Fruit fly (Drosophila melanogaster) whole organism, embryonic: ENCODE measurements around the gene Non3.

Source experiments
- fd96Cb ChIP-seq: fragments of 200-800 bp; sonication (Bioruptor generic); optimal IDR thresholded peaks from 2 replicates; lab custom pipeline; 2018; ENCODE audit warnings: missing biosample characterization, mild to moderate bottlenecking, missing genetic modification characterization, moderate library complexity
- gcm ChIP-seq: fragments of 200-800 bp; sonication (Bioruptor generic); optimal IDR thresholded peaks from 2 replicates; lab custom pipeline; 2019; ENCODE audit warnings: missing biosample characterization, mild to moderate bottlenecking, missing genetic modification characterization, moderate library complexity
- gcm2 ChIP-seq: fragments of 200-800 bp; sonication (Bioruptor generic); optimal IDR thresholded peaks from 2 replicates; lab custom pipeline; 2016; ENCODE audit warnings: missing biosample characterization, missing genetic modification characterization
- insv ChIP-seq, 2 experiments: fragments of 200-800 bp; sonication (Bioruptor generic); optimal IDR thresholded peaks; 3 replicates each; lab custom pipeline; 2016 to 2018; ENCODE audit warnings: missing biosample characterization in 2 of 2, missing genetic modification characterization in 2 of 2
- mld ChIP-seq: fragments of 200-800 bp; sonication (Bioruptor generic); IDR thresholded peaks from 3 replicates; pipeline ENCODE4 v1.3.6; 2022; ENCODE audit warnings: missing biosample characterization, missing genetic modification characterization; ENCODE audit not compliant: partially characterized antibody
- seq ChIP-seq: fragments of 200-800 bp; sonication (Bioruptor generic); IDR thresholded peaks from 2 replicates; pipeline ENCODE4 v1.3.6; 2022; ENCODE audit warnings: missing biosample characterization, missing genetic modification characterization

DNA sequence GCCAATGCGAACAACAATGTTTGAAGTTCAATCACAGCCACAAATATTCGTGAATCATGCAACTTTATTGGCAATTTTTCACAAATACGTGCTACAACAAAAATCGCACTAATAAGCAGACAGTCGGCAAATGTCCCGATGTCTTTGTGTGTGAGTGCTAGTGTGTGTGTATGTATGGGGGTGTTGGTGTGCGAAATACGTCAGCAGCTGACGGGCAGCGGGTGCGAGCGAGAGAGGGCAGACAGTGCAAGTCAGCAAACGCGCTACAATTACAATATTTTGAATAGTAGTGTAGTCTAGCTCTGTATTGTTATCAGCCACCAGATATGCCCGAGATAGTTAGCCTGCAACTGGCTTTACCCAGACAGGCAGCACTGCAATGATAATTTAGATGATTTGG, 22.5 kb downstream of the Non3 start:
- TF ChIP-seq gcm (GFP tag; lab: Kevin White, UChicago), result no peak
- TF ChIP-seq mld (GFP tag; lab: Robert Waterston, UW), result no peak
- no peak for TF ChIP-seq insv (GFP tag; optimal IDR thresholded peaks at IDR 0.05; lab: Kevin White, UChicago)
- no peak for TF ChIP-seq seq (GFP tag; lab: Robert Waterston, UW)
- TF ChIP-seq fd96Cb (tag; lab: Kevin White, UChicago), result no peak
- TF ChIP-seq gcm2 (GFP tag; lab: Kevin White, UChicago), result no peak
